Worm (Caenorhabditis elegans) whole organism, midembryonic: ENCODE data around the gene F53H1.3.

ENCODE experiments used
- flt-1 ChIP-seq: fragments of 200-800 bp; sonication (Bioruptor generic); IDR thresholded peaks from 2 replicates; pipeline ENCODE4 v1.3.6; 2022; ENCODE audit warnings: missing genetic modification characterization, missing compliant biosample characterization
- klf-2 ChIP-seq: fragments of 200-800 bp; sonication (Bioruptor generic); conservative IDR thresholded peaks from 2 replicates; pipeline ENCODE4 v1.3.6; 2022; ENCODE audit warnings: missing genetic modification reagents, missing genetic modification characterization, missing compliant biosample characterization

- no peak for TF ChIP-seq klf-2 (GFP tag; lab: Robert Waterston, UW)
- TF ChIP-seq flt-1 (GFP tag; lab: Robert Waterston, UW): no peak
Observed at ce11 chrIV:1371300-1371699, 42.3 kb downstream of the F53H1.3 start.
